Worm (Caenorhabditis elegans): ENCODE data around the gene ZC168.2.

DNA sequence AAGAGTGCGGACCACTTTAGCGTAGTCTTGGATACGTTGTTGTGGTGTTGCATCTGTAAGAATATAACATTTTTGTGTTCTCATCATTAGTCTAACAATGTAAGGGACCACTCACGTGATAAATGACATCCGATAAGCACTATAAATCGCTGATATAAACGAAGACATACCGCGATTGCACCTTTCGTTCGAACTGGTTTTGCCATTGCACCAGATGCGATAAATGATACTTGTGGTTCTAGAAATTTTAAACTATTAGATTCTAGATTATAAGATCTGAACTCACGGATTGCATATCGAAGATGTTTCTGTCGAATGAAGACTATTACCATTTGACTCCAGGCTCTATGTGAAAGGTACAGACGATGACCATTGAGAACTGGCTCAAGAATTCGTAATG lies 43.5 kb downstream of the ZC168.2 start:
- no peak for TF ChIP-seq W03F9.2 (tag; optimal IDR thresholded peaks at IDR 0.05)
- TF ChIP-seq him-1 (tag; optimal IDR thresholded peaks at IDR 0.05) = no peak
